Worm (Caenorhabditis elegans): ENCODE measurements around the gene H40L08.9.

- TF ChIP-seq ceh-14 (tag; optimal IDR thresholded peaks at IDR 0.05), result no peak
- no peak for TF ChIP-seq npax-4 (tag; optimal IDR thresholded peaks at IDR 0.05)
- TF ChIP-seq T23F11.4 (GFP tag; optimal IDR thresholded peaks at IDR 0.05), result no peak
- TF ChIP-seq pqm-1 (tag; optimal IDR thresholded peaks at IDR 0.05), result no peak
- no peak for TF ChIP-seq nhr-11 (tag; optimal IDR thresholded peaks at IDR 0.05)
- TF ChIP-seq hlh-6 (tag; optimal IDR thresholded peaks at IDR 0.05), result no peak
- TF ChIP-seq dve-1 (tag; optimal IDR thresholded peaks at IDR 0.05), result no peak
- TF ChIP-seq dmd-4 (tag; optimal IDR thresholded peaks at IDR 0.05; ENCODE audit: borderline replicate concordance), result no peak
- TF ChIP-seq tbx-2 (tag; optimal IDR thresholded peaks at IDR 0.05), result no peak
- TF ChIP-seq hlh-13 (GFP tag; optimal IDR thresholded peaks at IDR 0.05), result no peak
- TF ChIP-seq ama-1 (optimal IDR thresholded peaks at IDR 0.05), result no peak
- TF ChIP-seq K09A11.1 (tag; optimal IDR thresholded peaks at IDR 0.05; ENCODE audit: insufficient read depth), result no peak
- no peak for TF ChIP-seq ets-4 (tag; optimal IDR thresholded peaks at IDR 0.05)
Measured at ce11 chrX:15094973-15095372, 18.7 kb upstream of the H40L08.9 start, which contains the start of gene F09B12.7.

Data from whole organism, late embryonic.